Fruit fly (Drosophila melanogaster) whole organism, embryonic: ENCODE measurements around the gene SerRS-m.

Experiments used
- Antp ChIP-seq: fragments of 200-800 bp; sonication (Bioruptor generic); optimal IDR thresholded peaks from 3 replicates; lab custom pipeline; 2016; ENCODE audit warnings: missing biosample characterization, missing genetic modification characterization
- Atf-2 ChIP-seq: fragments of 200-800 bp; sonication (Bioruptor generic); optimal IDR thresholded peaks from 2 replicates; lab custom pipeline; 2016; ENCODE audit warnings: missing biosample characterization, missing genetic modification characterization
- Bdp1 ChIP-seq: fragments of 200-800 bp; sonication (Bioruptor generic); optimal IDR thresholded peaks from 3 replicates; lab custom pipeline; 2016; ENCODE audit warnings: missing biosample characterization, missing genetic modification characterization
- CG11085 ChIP-seq: fragments of 200-800 bp; sonication (Bioruptor generic); IDR thresholded peaks from 2 replicates; pipeline ENCODE4 v1.3.6; 2022; ENCODE audit warnings: missing biosample characterization, missing genetic modification characterization
- CG14441 ChIP-seq: fragments of 200-800 bp; sonication (Bioruptor generic); IDR thresholded peaks from 2 replicates; pipeline ENCODE4 v1.3.6; 2022; ENCODE audit warnings: missing biosample characterization, missing genetic modification characterization
- CG15269 ChIP-seq: fragments of 200-800 bp; sonication (Bioruptor generic); optimal IDR thresholded peaks from 2 replicates; lab custom pipeline; 2018; ENCODE audit warnings: missing biosample characterization, mild to moderate bottlenecking, missing genetic modification characterization, moderate library complexity
- CG15514 ChIP-seq: fragments of 200-800 bp; sonication (Bioruptor generic); optimal IDR thresholded peaks from 3 replicates; lab custom pipeline; 2017; ENCODE audit warnings: missing biosample characterization, missing genetic modification characterization, mild to moderate bottlenecking, moderate library complexity, missing genetic modification reagents
- CG15696 ChIP-seq: fragments of 200-800 bp; sonication (Bioruptor generic); optimal IDR thresholded peaks from 2 replicates; lab custom pipeline; 2019; ENCODE audit warnings: missing biosample characterization, mild to moderate bottlenecking, missing genetic modification characterization, moderate library complexity
- CG1603 ChIP-seq: fragments of 200-800 bp; sonication (Bioruptor generic); optimal IDR thresholded peaks from 2 replicates; lab custom pipeline; 2019; ENCODE audit warnings: missing biosample characterization, mild to moderate bottlenecking, missing genetic modification characterization, moderate library complexity
- CG1647 ChIP-seq: fragments of 200-800 bp; sonication (Bioruptor generic); optimal IDR thresholded peaks from 3 replicates; lab custom pipeline; 2016; ENCODE audit warnings: missing biosample characterization, missing genetic modification characterization
- CG16779 ChIP-seq: fragments of 200-800 bp; sonication (Bioruptor generic); IDR thresholded peaks from 2 replicates; pipeline ENCODE4 v1.3.6; 2022; ENCODE audit warnings: missing biosample characterization, missing genetic modification characterization
- CG16863 ChIP-seq: fragments of 200-800 bp; sonication (Bioruptor generic); optimal IDR thresholded peaks from 3 replicates; lab custom pipeline; 2016; ENCODE audit warnings: missing biosample characterization, missing genetic modification characterization
- CG17829 ChIP-seq: fragments of 200-800 bp; optimal IDR thresholded peaks from 2 replicates; lab custom pipeline; 2019; ENCODE audit warnings: missing biosample characterization, mild to moderate bottlenecking, missing genetic modification characterization, moderate library complexity
- CG2129 ChIP-seq: fragments of 200-800 bp; sonication (Bioruptor generic); IDR thresholded peaks from 2 replicates; pipeline ENCODE4 v1.3.6; 2022; ENCODE audit warnings: missing biosample characterization, missing genetic modification characterization; ENCODE audit not compliant: partially characterized antibody
- CG31365 ChIP-seq: fragments of 200-800 bp; sonication (Bioruptor generic); optimal IDR thresholded peaks from 2 replicates; lab custom pipeline; 2018; ENCODE audit warnings: missing biosample characterization, mild to moderate bottlenecking, missing genetic modification characterization
- CG32772 ChIP-seq: fragments of 200-800 bp; sonication (Bioruptor generic); IDR thresholded peaks from 2 replicates; pipeline ENCODE4 v1.3.6; 2022; ENCODE audit warnings: missing biosample characterization, missing genetic modification characterization
- CG34224 ChIP-seq: fragments of 200-800 bp; sonication (Bioruptor generic); IDR thresholded peaks from 3 replicates; pipeline ENCODE4 v1.3.6; 2022; ENCODE audit warnings: missing biosample characterization, missing genetic modification characterization; ENCODE audit not compliant: partially characterized antibody
- CG6254 ChIP-seq: fragments of 200-800 bp; sonication (Bioruptor generic); optimal IDR thresholded peaks from 3 replicates; lab custom pipeline; 2017; ENCODE audit warnings: mild to moderate bottlenecking, missing biosample characterization, missing genetic modification reagents, missing genetic modification characterization
- CG8924 ChIP-seq: fragments of 200-800 bp; optimal IDR thresholded peaks from 3 replicates; lab custom pipeline; 2019; ENCODE audit warnings: missing biosample characterization, mild to moderate bottlenecking, missing genetic modification characterization, moderate library complexity
- CG9437 ChIP-seq: fragments of 200-800 bp; sonication (Bioruptor generic); optimal IDR thresholded peaks from 2 replicates; lab custom pipeline; 2018; ENCODE audit warnings: missing biosample characterization, mild to moderate bottlenecking, missing genetic modification characterization
- CG9932 ChIP-seq: fragments of 200-800 bp; sonication (Bioruptor generic); IDR thresholded peaks from 2 replicates; pipeline ENCODE4 v1.3.6; 2022; ENCODE audit warnings: missing biosample characterization, missing genetic modification characterization
- CoRest ChIP-seq: fragments of 200-800 bp; sonication (Bioruptor generic); optimal IDR thresholded peaks from 3 replicates; lab custom pipeline; 2018; ENCODE audit warnings: missing biosample characterization, mild to moderate bottlenecking, missing genetic modification characterization, moderate library complexity
- D19B ChIP-seq: fragments of 200-800 bp; sonication (Bioruptor generic); optimal IDR thresholded peaks from 2 replicates; lab custom pipeline; 2017; ENCODE audit warnings: missing biosample characterization, mild to moderate bottlenecking, missing genetic modification characterization
- ERR ChIP-seq: fragments of 200-800 bp; sonication (Bioruptor generic); optimal IDR thresholded peaks from 2 replicates; lab custom pipeline; 2016; ENCODE audit warnings: missing biosample characterization, missing genetic modification characterization
- Fer3 ChIP-seq: fragments of 200-800 bp; sonication (Bioruptor generic); optimal IDR thresholded peaks from 2 replicates; lab custom pipeline; 2018; ENCODE audit warnings: missing biosample characterization, mild to moderate bottlenecking, missing genetic modification characterization, moderate library complexity
- Lhr ChIP-seq: fragments of 200-800 bp; sonication (Bioruptor generic); optimal IDR thresholded peaks from 3 replicates; lab custom pipeline; 2017; ENCODE audit warnings: mild to moderate bottlenecking, missing biosample characterization, missing genetic modification reagents, missing genetic modification characterization
- Mad ChIP-seq: fragments of 200-800 bp; sonication (Bioruptor generic); optimal IDR thresholded peaks from 2 replicates; lab custom pipeline; 2016; ENCODE audit warnings: missing biosample characterization, missing genetic modification characterization
- Mes4 ChIP-seq: fragments of 200-800 bp; sonication (Bioruptor generic); optimal IDR thresholded peaks from 2 replicates; lab custom pipeline; 2016; ENCODE audit warnings: missing biosample characterization, missing genetic modification characterization
- Mrtf ChIP-seq: fragments of 200-800 bp; sonication (Bioruptor generic); IDR thresholded peaks from 3 replicates; pipeline ENCODE4 v1.3.6; 2022; ENCODE audit warnings: missing biosample characterization, missing genetic modification characterization
- NC2α ChIP-seq: fragments of 200-800 bp; sonication (Bioruptor generic); optimal IDR thresholded peaks from 2 replicates; lab custom pipeline; 2016; ENCODE audit warnings: missing biosample characterization, missing genetic modification characterization
- NFAT ChIP-seq: fragments of 200-800 bp; sonication (Bioruptor generic); IDR thresholded peaks from 2 replicates; pipeline ENCODE4 v1.3.6; 2022; ENCODE audit warnings: missing biosample characterization, missing genetic modification characterization
- NfI ChIP-seq: fragments of 200-800 bp; sonication (Bioruptor generic); optimal IDR thresholded peaks from 3 replicates; lab custom pipeline; 2018; ENCODE audit warnings: missing biosample characterization, mild to moderate bottlenecking, missing genetic modification characterization, moderate library complexity
- Pdp1 ChIP-seq, 2 experiments: fragments of 200-800 bp; sonication (Bioruptor generic); optimal IDR thresholded peaks; 3 replicates each; lab custom pipeline; 2016; ENCODE audit warnings: missing biosample characterization in 2 of 2, missing genetic modification characterization in 2 of 2, mild to moderate bottlenecking in 1 of 2, moderate library complexity in 1 of 2
- Sin3A ChIP-seq: fragments of >200 bp; optimal IDR thresholded peaks from 2 replicates; lab custom pipeline; 2018
- TFAM ChIP-seq: fragments of 200-800 bp; sonication (Bioruptor generic); optimal IDR thresholded peaks from 2 replicates; lab custom pipeline; 2017; ENCODE audit warnings: missing biosample characterization, missing genetic modification characterization, inconsistent platforms
- Usf ChIP-seq: fragments of 200-800 bp; sonication (Bioruptor generic); optimal IDR thresholded peaks from 2 replicates; lab custom pipeline; 2017; ENCODE audit warnings: missing genotype, missing biosample characterization, missing genetic modification characterization
- Xrp1 ChIP-seq: fragments of 200-800 bp; sonication (Bioruptor generic); IDR thresholded peaks from 2 replicates; pipeline ENCODE4 v1.3.6; 2022; ENCODE audit warnings: missing biosample characterization, missing genetic modification characterization
- bigmax ChIP-seq: fragments of 200-800 bp; sonication (Bioruptor generic); optimal IDR thresholded peaks from 2 replicates; lab custom pipeline; 2018; ENCODE audit warnings: missing biosample characterization, mild to moderate bottlenecking, missing genetic modification characterization
- cg ChIP-seq: fragments of 200-800 bp; sonication (Bioruptor generic); optimal IDR thresholded peaks from 3 replicates; lab custom pipeline; 2019; ENCODE audit warnings: missing biosample characterization, mild to moderate bottlenecking, missing genetic modification characterization, moderate library complexity
- disco-r ChIP-seq: fragments of 200-800 bp; sonication (Bioruptor generic); optimal IDR thresholded peaks from 2 replicates; lab custom pipeline; 2016; ENCODE audit warnings: missing biosample characterization, missing genetic modification characterization
- dm ChIP-seq: fragments of 200-800 bp; sonication (Bioruptor generic); optimal IDR thresholded peaks from 3 replicates; lab custom pipeline; 2016; ENCODE audit warnings: missing biosample characterization, missing genetic modification characterization
- fd3F ChIP-seq: fragments of 200-800 bp; sonication (Bioruptor generic); optimal IDR thresholded peaks from 2 replicates; lab custom pipeline; 2018; ENCODE audit warnings: missing biosample characterization, mild to moderate bottlenecking, missing genetic modification characterization, moderate library complexity
- ftz-f1 ChIP-seq: fragments of 200-800 bp; sonication (Bioruptor generic); optimal IDR thresholded peaks from 2 replicates; lab custom pipeline; 2016; ENCODE audit warnings: missing biosample characterization, missing genetic modification characterization
- grn ChIP-seq: fragments of 200-800 bp; sonication (Bioruptor generic); optimal IDR thresholded peaks from 3 replicates; lab custom pipeline; 2017; ENCODE audit warnings: missing biosample characterization, missing genetic modification characterization
- gt ChIP-seq: fragments of 200-800 bp; sonication (Bioruptor generic); IDR thresholded peaks from 2 replicates; pipeline ENCODE4 v1.3.6; 2022; ENCODE audit warnings: missing biosample characterization, missing genetic modification characterization
- jumu ChIP-seq: fragments of 200-800 bp; sonication (Bioruptor generic); optimal IDR thresholded peaks from 3 replicates; lab custom pipeline; 2016; ENCODE audit warnings: missing biosample characterization, missing genetic modification characterization
- lmd ChIP-seq: fragments of 200-800 bp; sonication (Bioruptor generic); IDR thresholded peaks from 2 replicates; pipeline ENCODE4 v1.3.6; 2022; ENCODE audit warnings: missing biosample characterization, missing genetic modification characterization
- nerfin-1 ChIP-seq: fragments of 200-800 bp; sonication (Bioruptor generic); optimal IDR thresholded peaks from 3 replicates; lab custom pipeline; 2019; ENCODE audit warnings: missing biosample characterization, mild to moderate bottlenecking, missing genetic modification characterization, moderate library complexity
- nmo ChIP-seq: fragments of 200-800 bp; sonication (Bioruptor generic); optimal IDR thresholded peaks from 2 replicates; lab custom pipeline; 2018; ENCODE audit warnings: missing biosample characterization, mild to moderate bottlenecking, missing genetic modification characterization, moderate library complexity
- pho ChIP-seq: fragments of 200-800 bp; sonication (Bioruptor generic); optimal IDR thresholded peaks from 2 replicates; lab custom pipeline; 2016; ENCODE audit warnings: missing biosample characterization, missing genetic modification characterization

SerRS-m gene

dm6 chr3R:15293005-15293877 is 47.2 kb upstream of the SerRS-m start (continued):
- no peak for TF ChIP-seq Usf (GFP tag; lab: Kevin White, UChicago)
- TF ChIP-seq CG15514, result no peak
- TF ChIP-seq CG17829, result no peak
- no peak for TF ChIP-seq lmd (GFP tag; lab: Robert Waterston, UW)
- TF ChIP-seq Bdp1 (GFP tag; lab: Kevin White, UChicago), result no peak
- TF ChIP-seq fd3F (GFP tag; lab: Kevin White, UChicago), result no peak
- TF ChIP-seq Mrtf (GFP tag; lab: Robert Waterston, UW), result no peak
- no peak for TF ChIP-seq CG1647 (GFP tag; lab: Kevin White, UChicago)
- no peak for TF ChIP-seq TFAM (GFP tag; lab: Kevin White, UChicago)
- no peak for TF ChIP-seq CG2129 (GFP tag; lab: Robert Waterston, UW)
- no peak for TF ChIP-seq CG34224 (GFP tag; lab: Robert Waterston, UW)
- TF ChIP-seq CG32772 (GFP tag; lab: Robert Waterston, UW), result no peak
- TF ChIP-seq CoRest (tag; lab: Kevin White, UChicago), result peak; percentile 0
- TF ChIP-seq CG16779 (GFP tag; lab: Robert Waterston, UW), result no peak
- peak; percentile 3 for TF ChIP-seq CG6254
- no peak for TF ChIP-seq grn (GFP tag; lab: Kevin White, UChicago)
- TF ChIP-seq CG11085 (GFP tag; lab: Robert Waterston, UW), result no peak
- TF ChIP-seq ftz-f1 (GFP tag; lab: Kevin White, UChicago), result no peak
- no peak for TF ChIP-seq disco-r (GFP tag; lab: Kevin White, UChicago)
- TF ChIP-seq Mes4 (GFP tag; lab: Kevin White, UChicago), result no peak
- no peak for TF ChIP-seq CG15696
- TF ChIP-seq NFAT, result no peak
- TF ChIP-seq CG14441 (GFP tag; lab: Robert Waterston, UW), result no peak
- TF ChIP-seq Mad (GFP tag; lab: Kevin White, UChicago), result no peak
- TF ChIP-seq CG15269 (tag; lab: Kevin White, UChicago), result peak; percentile 1
- no peak for TF ChIP-seq NC2α (GFP tag; lab: Kevin White, UChicago)
- peak; percentile 53 for TF ChIP-seq D19B
- no peak for TF ChIP-seq Lhr (GFP tag; lab: Kevin White, UChicago)
- TF ChIP-seq CG9932 (GFP tag; lab: Robert Waterston, UW), result no peak
- no peak for TF ChIP-seq Atf-2
- no peak for TF ChIP-seq cg (GFP tag; lab: Kevin White, UChicago)
- no peak for TF ChIP-seq jumu
- TF ChIP-seq CG31365 (tag; lab: Kevin White, UChicago), result no peak
- TF ChIP-seq ERR (GFP tag; lab: Kevin White, UChicago), result no peak
- TF ChIP-seq Antp (GFP tag; lab: Kevin White, UChicago), result no peak
- no peak for TF ChIP-seq nerfin-1 (tag; lab: Kevin White, UChicago)
- TF ChIP-seq CG16863 (GFP tag; lab: Kevin White, UChicago), result no peak
- no peak for TF ChIP-seq pho (GFP tag; lab: Kevin White, UChicago)
- no peak for TF ChIP-seq Pdp1 (GFP tag; optimal IDR thresholded peaks at IDR 0.05; lab: Kevin White, UChicago)
- no peak for TF ChIP-seq CG8924 (tag; lab: Kevin White, UChicago)
- TF ChIP-seq Xrp1 (GFP tag; lab: Robert Waterston, UW), result no peak
- no peak for TF ChIP-seq CG1603 (tag; lab: Kevin White, UChicago)
- TF ChIP-seq gt (GFP tag; lab: Robert Waterston, UW), result no peak
- peak; percentile 3 for TF ChIP-seq Fer3
- no peak for TF ChIP-seq CG9437 (GFP tag; lab: Kevin White, UChicago)
- TF ChIP-seq bigmax (GFP tag; lab: Kevin White, UChicago), result no peak
- no peak for TF ChIP-seq NfI (GFP tag; lab: Kevin White, UChicago)
- TF ChIP-seq nmo (GFP tag; lab: Kevin White, UChicago), result peak; percentile 42
- no peak for TF ChIP-seq Sin3A (lab: Kevin White, UChicago)
- no peak for TF ChIP-seq dm (GFP tag; lab: Kevin White, UChicago)
